Worm (Caenorhabditis elegans) whole organism, late embryonic: ENCODE measurements around the gene C02F5.5.

Source experiments
- C08G9.2 ChIP-seq: sonication (generic microtip); optimal IDR thresholded peaks from 2 replicates; lab custom pipeline; 2016; ENCODE audit warnings: mild to moderate bottlenecking, missing genetic modification characterization, moderate library complexity, missing compliant biosample characterization
- T23F11.4 ChIP-seq: fragments of 200-800 bp; sonication (Bioruptor generic); optimal IDR thresholded peaks from 2 replicates; lab custom pipeline; 2018; ENCODE audit warnings: mild to moderate bottlenecking, missing genetic modification characterization, missing compliant biosample characterization
- ahr-1 ChIP-seq: sonication (generic microtip); optimal IDR thresholded peaks from 2 replicates; lab custom pipeline; 2016; ENCODE audit warnings: missing genetic modification characterization, missing compliant biosample characterization
- ama-1 ChIP-seq: fragments of 150-350 bp; optimal IDR thresholded peaks from 2 replicates; lab custom pipeline; 2014
- ceh-2 ChIP-seq: sonication (generic microtip); optimal IDR thresholded peaks from 2 replicates; lab custom pipeline; 2016; ENCODE audit warnings: missing genotype, missing genetic modification characterization, missing compliant biosample characterization
- ceh-24 ChIP-seq: sonication (generic microtip); optimal IDR thresholded peaks from 2 replicates; lab custom pipeline; 2016; ENCODE audit warnings: mild to moderate bottlenecking, missing genetic modification characterization, missing compliant biosample characterization
- ceh-30 ChIP-seq: fragments of 150-350 bp; optimal IDR thresholded peaks from 2 replicates; lab custom pipeline; 2014; ENCODE audit warnings: missing biosample characterization, missing genetic modification characterization
- che-1 ChIP-seq: sonication (generic microtip); optimal IDR thresholded peaks from 2 replicates; lab custom pipeline; 2016; ENCODE audit warnings: mild to moderate bottlenecking, missing genetic modification characterization, missing compliant biosample characterization
- dmd-4 ChIP-seq: sonication (generic microtip); optimal IDR thresholded peaks from 2 replicates; lab custom pipeline; 2016; ENCODE audit warnings: borderline replicate concordance, missing genetic modification characterization, missing compliant biosample characterization
- elt-2 ChIP-seq: sonication (generic microtip); optimal IDR thresholded peaks from 2 replicates; lab custom pipeline; 2016; ENCODE audit warnings: missing genetic modification reagents, missing genetic modification characterization, missing compliant biosample characterization
- fax-1 ChIP-seq: sonication (generic microtip); optimal IDR thresholded peaks from 2 replicates; lab custom pipeline; 2016; ENCODE audit warnings: missing genotype, missing genetic modification characterization, missing compliant biosample characterization
- fkh-6 ChIP-seq: sonication (generic microtip); optimal IDR thresholded peaks from 2 replicates; lab custom pipeline; 2016; ENCODE audit warnings: missing genetic modification characterization, missing compliant biosample characterization
- gmeb-2 ChIP-seq: sonication (generic microtip); optimal IDR thresholded peaks from 2 replicates; lab custom pipeline; 2016; ENCODE audit warnings: missing genetic modification characterization, inconsistent platforms, missing compliant biosample characterization
- hlh-30 ChIP-seq: sonication (generic microtip); optimal IDR thresholded peaks from 2 replicates; lab custom pipeline; 2017; ENCODE audit warnings: antibody characterized with exemption, missing genetic modification characterization, missing compliant biosample characterization; ENCODE audit not compliant: insufficient read depth
- hlh-6 ChIP-seq: sonication (generic microtip); optimal IDR thresholded peaks from 2 replicates; lab custom pipeline; 2016; ENCODE audit warnings: missing genotype, missing genetic modification characterization, missing compliant biosample characterization
- madf-2 ChIP-seq: sonication (generic microtip); optimal IDR thresholded peaks from 2 replicates; lab custom pipeline; 2017; ENCODE audit warnings: missing genetic modification characterization, missing compliant biosample characterization
- nfya-1 ChIP-seq: sonication (generic microtip); optimal IDR thresholded peaks from 2 replicates; lab custom pipeline; 2017; ENCODE audit warnings: missing genetic modification characterization, mild to moderate bottlenecking, missing compliant biosample characterization, antibody characterized with exemption, moderate library complexity
- nhr-11 ChIP-seq: fragments of 150-350 bp; optimal IDR thresholded peaks from 2 replicates; lab custom pipeline; 2014; ENCODE audit warnings: missing biosample characterization, missing genetic modification characterization
- nhr-232 ChIP-seq: sonication (generic microtip); optimal IDR thresholded peaks from 2 replicates; lab custom pipeline; 2016; ENCODE audit warnings: missing genetic modification characterization, missing compliant biosample characterization
- npax-4 ChIP-seq: sonication (generic microtip); optimal IDR thresholded peaks from 2 replicates; lab custom pipeline; 2016; ENCODE audit warnings: missing genetic modification characterization, missing compliant biosample characterization
- odd-2 ChIP-seq: sonication (generic microtip); optimal IDR thresholded peaks from 2 replicates; lab custom pipeline; 2017; ENCODE audit warnings: antibody characterized with exemption, mild to moderate bottlenecking, missing genetic modification characterization, missing compliant biosample characterization
- pat-9 ChIP-seq: fragments of 200-800 bp; sonication (Bioruptor generic); optimal IDR thresholded peaks from 2 replicates; lab custom pipeline; 2018; ENCODE audit warnings: mild to moderate bottlenecking, missing genetic modification characterization, moderate library complexity, missing compliant biosample characterization
- pha-4 ChIP-seq: fragments of 150-350 bp; optimal IDR thresholded peaks from 2 replicates; lab custom pipeline; 2018; ENCODE audit warnings: missing biosample characterization, missing genetic modification reagents, missing genetic modification characterization
- pros-1 ChIP-seq: fragments of 150-350 bp; optimal IDR thresholded peaks from 2 replicates; lab custom pipeline; 2014; ENCODE audit warnings: missing biosample characterization, missing genetic modification reagents, missing genetic modification characterization
- ref-2 ChIP-seq: sonication (generic microtip); optimal IDR thresholded peaks from 2 replicates; lab custom pipeline; 2016; ENCODE audit warnings: missing genetic modification characterization, missing compliant biosample characterization
- rnt-1 ChIP-seq: sonication (generic microtip); optimal IDR thresholded peaks from 2 replicates; lab custom pipeline; 2016; ENCODE audit warnings: missing genetic modification characterization, missing compliant biosample characterization
- sdc-2 ChIP-seq: sonication (generic microtip); optimal IDR thresholded peaks from 2 replicates; lab custom pipeline; 2016; ENCODE audit warnings: missing genotype, missing genetic modification characterization, missing compliant biosample characterization
- sox-2 ChIP-seq: fragments of 200-800 bp; sonication (Bioruptor generic); IDR thresholded peaks from 2 replicates; pipeline ENCODE4 v1.3.6; 2022; ENCODE audit warnings: missing genetic modification reagents, missing genetic modification characterization, missing compliant biosample characterization
- sox-4 ChIP-seq: sonication (generic microtip); optimal IDR thresholded peaks from 2 replicates; lab custom pipeline; 2017; ENCODE audit warnings: mild to moderate bottlenecking, missing genetic modification characterization, inconsistent platforms, missing compliant biosample characterization
- tbx-2 ChIP-seq: sonication (generic microtip); optimal IDR thresholded peaks from 2 replicates; lab custom pipeline; 2016; ENCODE audit warnings: missing genetic modification characterization, missing compliant biosample characterization
- ttx-3 ChIP-seq: sonication (generic microtip); optimal IDR thresholded peaks from 2 replicates; lab custom pipeline; 2016; ENCODE audit warnings: missing genetic modification reagents, missing genetic modification characterization, missing compliant biosample characterization
- zip-5 ChIP-seq: sonication (generic microtip); optimal IDR thresholded peaks from 2 replicates; lab custom pipeline; 2016; ENCODE audit warnings: missing genetic modification characterization, missing compliant biosample characterization
- ztf-16 ChIP-seq: sonication (generic microtip); optimal IDR thresholded peaks from 2 replicates; lab custom pipeline; 2017; ENCODE audit warnings: missing genetic modification characterization, missing compliant biosample characterization

C02F5.5 gene

ce11 chrIII:8232634-8233033 is 3.3 kb upstream of the C02F5.5 start, which contains the start of gene henn-1:
TSS of gene henn-1 (plus strand) at chrIII:8232651.
- TF ChIP-seq pha-4 (tag; lab: Kevin White, UChicago) (no peak), ahr-1 (tag; lab: Kevin White, UChicago) (no peak), pros-1 (tag; lab: Kevin White, UChicago) (no peak), odd-2 (no peak), hlh-6 (tag; lab: Kevin White, UChicago) (no peak), T23F11.4 (GFP tag; lab: Kevin White, UChicago) (no peak), ref-2 (no peak), fkh-6 (no peak), C08G9.2 (tag; lab: Kevin White, UChicago) (no peak), pat-9 (tag; lab: Kevin White, UChicago) (no peak), sdc-2 (tag; lab: Kevin White, UChicago) (no peak), sox-4 (tag; lab: Kevin White, UChicago) (no peak)

- TF ChIP-seq sox-2 (GFP tag; lab: Robert Waterston, UW) (no peak), tbx-2 (tag; lab: Kevin White, UChicago) (no peak), madf-2 (tag; lab: Kevin White, UChicago) (no peak), ceh-24 (tag; lab: Kevin White, UChicago) (no peak), ttx-3 (tag; lab: Kevin White, UChicago) (no peak), npax-4 (tag; lab: Kevin White, UChicago) (no peak), zip-5 (tag; lab: Kevin White, UChicago) (no peak), odd-2 (no peak), fax-1 (tag; lab: Kevin White, UChicago) (no peak), fkh-6 (no peak), ztf-16 (tag; lab: Kevin White, UChicago) (no peak), rnt-1 (tag; lab: Kevin White, UChicago) (no peak), ahr-1 (tag; lab: Kevin White, UChicago) (no peak), che-1 (tag; lab: Kevin White, UChicago) (no peak), hlh-30 (tag; lab: Kevin White, UChicago) (no peak), nhr-11 (tag; lab: Kevin White, UChicago) (no peak), gmeb-2 (tag; lab: Kevin White, UChicago) (no peak), sdc-2 (tag; lab: Kevin White, UChicago) (no peak)
Observed at ce11 chrIII:8235358-8235757, 622 bp upstream of the C02F5.5 start, which contains the start of gene C02F5.14. TSS of gene C02F5.14 (minus strand) at chrIII:8235514.

- TF ChIP-seq C08G9.2 (tag; lab: Kevin White, UChicago) = no peak
- peak; percentile 71 for TF ChIP-seq elt-2
Observed at ce11 chrIII:8237827-8238226, 1.8 kb downstream of the C02F5.5 start, which contains the start of gene tsp-2. TSS of gene tsp-2 (minus strand) at chrIII:8237935.

- no peak for TF ChIP-seq npax-4 (tag; lab: Kevin White, UChicago)
- no peak for TF ChIP-seq ahr-1 (tag; lab: Kevin White, UChicago)
- peak; percentile 24 for TF ChIP-seq elt-2
Observed at ce11 chrIII:8239325-8239724, 3.3 kb downstream of the C02F5.5 start, which contains the start of gene tsp-1. TSS of gene tsp-1 (minus strand) at chrIII:8239423.

- TF ChIP-seq che-1 (tag; lab: Kevin White, UChicago) (no peak), elt-2 (peak; percentile 24)
Observed at ce11 chrIII:8240247-8240646, 4.3 kb downstream of the C02F5.5 start.

- TF ChIP-seq ceh-30 (tag; lab: Kevin White, UChicago) (no peak), T23F11.4 (GFP tag; lab: Kevin White, UChicago) (no peak), zip-5 (tag; lab: Kevin White, UChicago) (no peak), odd-2 (no peak), ama-1 (lab: Kevin White, UChicago) (no peak), npax-4 (tag; lab: Kevin White, UChicago) (no peak), fax-1 (tag; lab: Kevin White, UChicago) (no peak), sox-2 (GFP tag; lab: Robert Waterston, UW) (no peak), nhr-11 (tag; lab: Kevin White, UChicago) (no peak), ztf-16 (tag; lab: Kevin White, UChicago) (no peak), ceh-2 (no peak), rnt-1 (tag; lab: Kevin White, UChicago) (no peak), nfya-1 (no peak), pha-4 (tag; lab: Kevin White, UChicago) (no peak), nhr-232 (tag; lab: Kevin White, UChicago) (no peak), tbx-2 (tag; lab: Kevin White, UChicago) (no peak), dmd-4 (tag; lab: Kevin White, UChicago) (no peak)
Observed at ce11 chrIII:8240948-8241347, 5.0 kb downstream of the C02F5.5 start.
